Worm (Caenorhabditis elegans): ENCODE measurements around the gene str-103.

The str-103 gene

DNA sequence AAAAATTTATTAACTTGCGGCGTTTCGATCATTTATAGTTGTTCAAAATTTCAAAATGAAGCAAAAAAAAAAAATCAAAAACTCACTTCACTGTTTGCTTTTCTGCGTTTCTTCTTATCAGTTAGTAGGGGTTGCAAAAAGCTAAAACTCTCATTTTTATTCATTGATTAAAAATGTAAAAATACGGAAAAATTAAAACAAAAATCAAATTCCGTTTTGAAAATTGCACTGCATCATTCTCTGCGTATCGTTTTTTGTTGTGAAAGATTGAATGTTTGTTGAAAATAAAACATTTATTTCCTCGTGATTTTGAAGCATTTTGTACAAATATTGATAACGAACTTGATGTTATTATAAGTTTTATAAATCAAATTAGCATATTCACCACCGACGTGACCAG, 10.6 kb upstream of the str-103 start:
- TF ChIP-seq lin-13 (GFP tag; optimal IDR thresholded peaks at IDR 0.05) (no peak), ztf-11 (tag; optimal IDR thresholded peaks at IDR 0.05) (no peak), R02D3.7 (tag; optimal IDR thresholded peaks at IDR 0.05) (no peak), fos-1 (tag; optimal IDR thresholded peaks at IDR 0.05) (peak; percentile 21), unc-55 (GFP tag; optimal IDR thresholded peaks at IDR 0.05) (no peak), C34F6.9 (tag; optimal IDR thresholded peaks at IDR 0.05) (no peak)

DNA sequence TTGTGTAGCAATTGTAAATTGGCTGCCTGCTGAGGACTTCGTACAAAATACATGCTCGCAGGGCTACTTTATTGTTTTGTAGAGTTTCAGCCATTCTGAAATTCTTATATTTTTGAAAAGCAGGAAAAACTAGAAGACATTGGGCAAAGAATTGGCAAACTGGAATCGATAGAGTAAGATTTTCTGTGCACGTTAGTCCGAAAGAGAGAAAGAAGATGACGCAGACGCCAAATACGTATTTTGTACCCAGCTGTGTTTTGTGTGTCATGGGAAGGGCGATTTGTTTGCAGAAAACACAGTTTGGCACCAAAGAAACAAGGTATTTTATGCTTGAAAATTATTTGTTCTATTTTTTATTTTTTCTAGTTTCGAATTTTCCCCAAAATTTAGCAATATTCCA, 8.9 kb upstream of the str-103 start, which contains the start of gene fbxa-143:
Gene fbxa-143 (minus strand): TSS at position 101 of the 400 bp plus-strand sequence.
- TF ChIP-seq ama-1 (optimal IDR thresholded peaks at IDR 0.05) = no peak
- no peak for TF ChIP-seq unc-55 (GFP tag; optimal IDR thresholded peaks at IDR 0.05)
- no peak for TF ChIP-seq lin-39 (tag; optimal IDR thresholded peaks at IDR 0.05)
- TF ChIP-seq crh-2 (tag; optimal IDR thresholded peaks at IDR 0.05) = no peak
- TF ChIP-seq lin-13 (GFP tag; optimal IDR thresholded peaks at IDR 0.05) = no peak

DNA sequence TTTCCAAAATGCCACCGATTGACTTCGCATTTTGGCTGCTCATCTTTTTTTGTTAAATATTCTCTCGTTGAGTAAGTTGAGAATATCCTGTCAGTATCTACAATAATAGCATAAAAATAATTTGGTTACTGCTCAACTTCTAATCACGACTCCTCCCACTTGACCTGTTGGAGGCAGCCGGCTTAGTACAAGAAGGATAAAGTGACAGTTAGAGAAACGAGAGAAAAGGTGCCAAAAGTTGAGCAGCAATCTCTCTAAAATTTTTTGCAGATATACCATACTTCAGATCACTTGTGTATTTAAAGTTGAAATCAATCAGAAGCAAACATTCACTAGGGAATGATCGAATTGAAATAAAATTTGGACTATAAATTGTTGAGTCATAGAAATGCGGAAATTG, 6.2 kb upstream of the str-103 start, which contains the start of gene nhr-111:
Gene nhr-111 (minus strand): TSS at position 101 of the 400 bp plus-strand sequence.
- TF ChIP-seq sma-9 (GFP tag; optimal IDR thresholded peaks at IDR 0.05) (no peak), sma-9 (tag; optimal IDR thresholded peaks at IDR 0.05) (no peak), crh-2 (tag; optimal IDR thresholded peaks at IDR 0.05) (no peak), ceh-82 (tag; optimal IDR thresholded peaks at IDR 0.05) (no peak)

DNA sequence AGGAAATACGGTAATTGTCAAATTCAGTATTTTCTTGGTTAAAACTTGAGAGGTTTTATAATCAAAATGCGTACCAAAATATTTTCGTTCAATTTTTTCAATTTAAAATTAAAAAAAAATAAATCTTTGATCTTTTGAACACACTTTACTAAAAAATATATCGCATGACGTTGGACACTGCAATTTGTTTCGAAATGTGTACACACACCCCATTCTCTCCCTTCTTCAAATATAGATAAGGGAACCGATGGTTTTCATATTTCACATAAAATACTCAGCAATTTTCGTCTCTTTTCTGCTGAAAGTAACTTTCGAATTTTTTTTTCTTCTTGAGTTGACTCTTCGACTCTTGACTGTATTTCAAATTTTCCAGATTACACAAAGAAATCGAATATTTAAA, 3.0 kb upstream of the str-103 start:
- TF ChIP-seq elt-3 (tag; optimal IDR thresholded peaks at IDR 0.05) (no peak), ZK546.5 (tag; optimal IDR thresholded peaks at IDR 0.05) (no peak), fos-1 (tag; optimal IDR thresholded peaks at IDR 0.05) (peak; percentile 24), snpc-4 (tag; optimal IDR thresholded peaks at IDR 0.05) (no peak)

DNA sequence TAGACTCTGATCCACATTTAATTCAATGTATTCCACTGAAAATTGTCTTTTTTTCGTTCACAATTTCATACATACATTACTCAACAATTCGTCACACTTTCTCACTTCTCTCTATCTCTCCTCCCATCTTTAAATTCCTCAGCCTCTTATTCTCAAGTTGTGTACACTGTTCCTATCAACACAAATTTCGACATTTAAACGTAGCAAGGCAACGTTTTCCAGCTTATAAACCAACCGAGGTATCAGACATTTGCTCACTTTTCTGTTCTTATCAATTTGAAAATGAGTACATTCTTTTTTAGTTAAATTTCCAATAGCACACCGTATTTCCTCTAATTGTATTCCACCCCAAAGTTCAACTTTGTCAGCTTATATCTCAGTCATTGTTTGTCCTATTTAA, 2.4 kb upstream of the str-103 start, which contains the start of gene skr-3:
Gene skr-3 (plus strand): TSS at position 163 of the 400 bp plus-strand sequence.
- TF ChIP-seq aly-2 (tag; optimal IDR thresholded peaks at IDR 0.05) (no peak), nhr-6 (tag; optimal IDR thresholded peaks at IDR 0.05) (no peak), sma-9 (GFP tag; optimal IDR thresholded peaks at IDR 0.05) (peak; percentile 38), sma-9 (tag; optimal IDR thresholded peaks at IDR 0.05) (no peak), mab-5 (tag; optimal IDR thresholded peaks at IDR 0.05) (no peak), fos-1 (tag; optimal IDR thresholded peaks at IDR 0.05) (peak; percentile 71), nhr-237 (tag; optimal IDR thresholded peaks at IDR 0.05) (no peak), lsy-2 (tag; optimal IDR thresholded peaks at IDR 0.05) (no peak), gmeb-1 (tag; optimal IDR thresholded peaks at IDR 0.05) (no peak), ama-1 (optimal IDR thresholded peaks at IDR 0.05) (no peak), nhr-12 (tag; optimal IDR thresholded peaks at IDR 0.05) (no peak), ceh-16 (tag; optimal IDR thresholded peaks at IDR 0.05) (no peak), dmd-4 (tag; optimal IDR thresholded peaks at IDR 0.05) (no peak)

DNA sequence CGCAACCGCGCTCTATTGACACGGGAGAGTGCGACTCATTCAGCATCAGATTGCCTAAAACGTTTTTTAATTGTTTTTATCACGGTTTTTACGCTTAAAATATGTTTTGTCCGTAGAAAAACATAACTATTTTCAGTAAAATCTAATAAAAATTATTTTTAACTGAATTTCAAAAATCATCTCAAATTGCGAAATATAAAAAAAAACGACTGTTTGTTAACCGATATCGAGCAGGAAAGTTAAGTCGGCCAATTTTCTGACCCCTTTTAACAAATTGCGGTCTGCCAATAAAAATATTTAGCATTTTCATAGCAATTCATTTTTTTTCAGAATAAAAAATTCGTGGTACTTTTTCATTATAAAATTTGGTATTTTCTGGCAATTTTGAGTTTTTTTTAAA, 2.0 kb upstream of the str-103 start:
- TF ChIP-seq snpc-4 (tag; optimal IDR thresholded peaks at IDR 0.05) (no peak), lin-39 (tag; optimal IDR thresholded peaks at IDR 0.05) (no peak), ztf-1 (GFP tag; conservative IDR thresholded peaks at IDR 0.05) (no peak), Y55F3AM.14 (GFP tag; optimal IDR thresholded peaks at IDR 0.05) (no peak), mdl-1 (tag; optimal IDR thresholded peaks at IDR 0.05) (no peak), unc-62 (GFP tag; optimal IDR thresholded peaks at IDR 0.05) (no peak), peb-1 (tag; optimal IDR thresholded peaks at IDR 0.05) (no peak), fos-1 (tag; optimal IDR thresholded peaks at IDR 0.05) (no peak), unc-55 (GFP tag; optimal IDR thresholded peaks at IDR 0.05) (no peak), zag-1 (tag; optimal IDR thresholded peaks at IDR 0.05) (no peak), unc-39 (tag; optimal IDR thresholded peaks at IDR 0.05) (no peak), nhr-21 (tag; optimal IDR thresholded peaks at IDR 0.05) (no peak), nhr-25 (tag; optimal IDR thresholded peaks at IDR 0.05) (no peak), C34F6.9 (tag; optimal IDR thresholded peaks at IDR 0.05) (no peak), sma-9 (GFP tag; optimal IDR thresholded peaks at IDR 0.05) (no peak), sma-9 (tag; optimal IDR thresholded peaks at IDR 0.05) (no peak), ztf-11 (tag; optimal IDR thresholded peaks at IDR 0.05) (no peak), ztf-4 (tag; optimal IDR thresholded peaks at IDR 0.05) (no peak), aly-2 (tag; optimal IDR thresholded peaks at IDR 0.05) (no peak), gmeb-1 (tag; optimal IDR thresholded peaks at IDR 0.05) (no peak), ZK546.5 (tag; optimal IDR thresholded peaks at IDR 0.05) (no peak)
